Worm (Caenorhabditis elegans): ENCODE data around the gene F47B8.5.

The F47B8.5 gene

ce11 chrV:14347234-14347826, 19.7 kb upstream of the F47B8.5 start, which contains the start of gene cept-2 (continued):
- TF ChIP-seq hlh-4 (tag; optimal IDR thresholded peaks at IDR 0.05) (no peak), efl-1 (optimal IDR thresholded peaks at IDR 0.05) (peak; percentile 91 to 93), efl-1 (GFP tag; optimal IDR thresholded peaks at IDR 0.05 in 1 of 2) (peak; percentile 85 to 98), egl-27 (tag; optimal IDR thresholded peaks at IDR 0.05) (peak in 1 of 2 experiments; percentile 56), dpl-1 (GFP tag; optimal IDR thresholded peaks at IDR 0.05) (peak; percentile 86 to 89 (median 87)), lin-13 (GFP tag; optimal IDR thresholded peaks at IDR 0.05) (peak; percentile 96), sup-37 (GFP tag; optimal IDR thresholded peaks at IDR 0.05) (peak; percentile 33), C04F5.9 (tag; optimal IDR thresholded peaks at IDR 0.05) (peak; percentile 80), fkh-8 (tag; optimal IDR thresholded peaks at IDR 0.05) (peak; percentile 95), nhr-19 (GFP tag; conservative IDR thresholded peaks at IDR 0.05) (peak; percentile 96), ceh-88 (GFP tag; IDR thresholded peaks at IDR 0.05) (peak; percentile 84), nhr-76 (tag; optimal IDR thresholded peaks at IDR 0.05) (no peak), unc-130 (tag; optimal IDR thresholded peaks at IDR 0.05) (peak; percentile 66), ama-1 (optimal IDR thresholded peaks at IDR 0.05) (peak; percentile 52), nhr-85 (tag) (peak; percentile 96), nhr-237 (tag; optimal IDR thresholded peaks at IDR 0.05) (peak; percentile 60), aly-2 (tag; optimal IDR thresholded peaks at IDR 0.05) (peak; percentile 78), jun-1 (tag; optimal IDR thresholded peaks at IDR 0.05) (peak; percentile 84), egl-13 (tag; optimal IDR thresholded peaks at IDR 0.05) (peak; percentile 91), sox-4 (tag; optimal IDR thresholded peaks at IDR 0.05) (peak; percentile 89), unc-98 (GFP tag; IDR thresholded peaks at IDR 0.05) (peak; percentile 44; the same call in 1 of the 2 replicates), fos-1 (tag; optimal IDR thresholded peaks at IDR 0.05) (peak; percentile 71), nhr-47 (tag; optimal IDR thresholded peaks at IDR 0.05) (peak; percentile 96), fkh-4 (tag; optimal IDR thresholded peaks at IDR 0.05; ENCODE audit: borderline replicate concordance) (peak; percentile 85), pax-3 (tag; optimal IDR thresholded peaks at IDR 0.05) (peak; percentile 99), tlp-1 (tag; optimal IDR thresholded peaks at IDR 0.05) (no peak), nhr-11 (tag; optimal IDR thresholded peaks at IDR 0.05) (peak; percentile 75), mef-2 (tag; optimal IDR thresholded peaks at IDR 0.05) (peak; percentile 37), nhr-28 (tag; optimal IDR thresholded peaks at IDR 0.05) (no peak), tbx-2 (tag; optimal IDR thresholded peaks at IDR 0.05) (peak; percentile 94), sptf-1 (tag; optimal IDR thresholded peaks at IDR 0.05) (no peak), hlh-17 (GFP tag; optimal IDR thresholded peaks at IDR 0.05; ENCODE audit: borderline replicate concordance) (no peak), hpl-2 (GFP tag; optimal IDR thresholded peaks at IDR 0.05) (peak; percentile 68), unc-62 (GFP tag; optimal IDR thresholded peaks at IDR 0.05) (no peak), unc-86 (tag; optimal IDR thresholded peaks at IDR 0.05) (peak; percentile 92), nhr-12 (tag; optimal IDR thresholded peaks at IDR 0.05) (no peak), ceh-63 (GFP tag; optimal IDR thresholded peaks at IDR 0.05) (no peak), ces-1 (GFP tag; optimal IDR thresholded peaks at IDR 0.05) (no peak), fkh-10 (GFP tag; optimal IDR thresholded peaks at IDR 0.05) (peak; percentile 70), mep-1 (tag; optimal IDR thresholded peaks at IDR 0.05) (peak; percentile 94), nhr-71 (tag; optimal IDR thresholded peaks at IDR 0.05) (peak; percentile 97), snu-23 (GFP tag; optimal IDR thresholded peaks at IDR 0.05) (peak; percentile 97), aha-1 (tag; optimal IDR thresholded peaks at IDR 0.05) (peak; percentile 9), mab-9 (GFP tag; IDR thresholded peaks at IDR 0.05) (peak; percentile 81), vab-15 (tag; optimal IDR thresholded peaks at IDR 0.05) (peak; percentile 78), irx-1 (tag; optimal IDR thresholded peaks at IDR 0.05) (peak; percentile 82), efl-3 (GFP tag; optimal IDR thresholded peaks at IDR 0.05) (peak; percentile 31)
